Fruit fly (Drosophila melanogaster) whole organism, embryonic: ENCODE measurements around the gene CG17321.

ENCODE experiments used
- CG10979 ChIP-seq: fragments of 200-800 bp; sonication (Bioruptor generic); optimal IDR thresholded peaks from 2 replicates; lab custom pipeline; 2018; ENCODE audit warnings: missing biosample characterization, mild to moderate bottlenecking, missing genetic modification characterization, moderate library complexity
- CG11504 ChIP-seq: fragments of 200-800 bp; sonication (Bioruptor generic); optimal IDR thresholded peaks from 3 replicates; lab custom pipeline; 2019; ENCODE audit warnings: missing biosample characterization, mild to moderate bottlenecking, missing genetic modification characterization, moderate library complexity
- CG11723 ChIP-seq: fragments of 200-800 bp; sonication (Bioruptor generic); optimal IDR thresholded peaks from 2 replicates; lab custom pipeline; 2017; ENCODE audit warnings: missing biosample characterization, mild to moderate bottlenecking, missing genetic modification characterization
- CG14965 ChIP-seq: fragments of 200-800 bp; sonication (Bioruptor generic); optimal IDR thresholded peaks from 2 replicates; lab custom pipeline; 2016; ENCODE audit warnings: missing biosample characterization, missing genetic modification characterization, borderline replicate concordance
- CG1529 ChIP-seq: fragments of 200-800 bp; sonication (Bioruptor generic); optimal IDR thresholded peaks from 3 replicates; lab custom pipeline; 2018; ENCODE audit warnings: missing biosample characterization, missing genetic modification characterization
- CG16815 ChIP-seq: fragments of 200-800 bp; sonication (Bioruptor generic); optimal IDR thresholded peaks from 3 replicates; lab custom pipeline; 2017; ENCODE audit warnings: missing biosample characterization, mild to moderate bottlenecking, missing genetic modification characterization
- CG2678 ChIP-seq: fragments of 200-800 bp; sonication (Bioruptor generic); optimal IDR thresholded peaks from 3 replicates; lab custom pipeline; 2019; ENCODE audit warnings: missing biosample characterization, mild to moderate bottlenecking, missing genetic modification characterization, moderate library complexity
- CG31365 ChIP-seq: fragments of 200-800 bp; sonication (Bioruptor generic); optimal IDR thresholded peaks from 2 replicates; lab custom pipeline; 2018; ENCODE audit warnings: missing biosample characterization, mild to moderate bottlenecking, missing genetic modification characterization
- CG31388 ChIP-seq: fragments of 200-800 bp; sonication (Bioruptor generic); optimal IDR thresholded peaks from 2 replicates; lab custom pipeline; 2016; ENCODE audit warnings: missing biosample characterization, missing genetic modification characterization
- CG3163 ChIP-seq: fragments of 200-800 bp; sonication (Bioruptor generic); optimal IDR thresholded peaks from 3 replicates; lab custom pipeline; 2016; ENCODE audit warnings: missing biosample characterization, missing genetic modification characterization
- CG4328 ChIP-seq: fragments of 200-800 bp; sonication (Bioruptor generic); optimal IDR thresholded peaks from 3 replicates; lab custom pipeline; 2017; ENCODE audit warnings: missing biosample characterization, missing genetic modification reagents, missing genetic modification characterization
- CG43689 ChIP-seq: fragments of 200-800 bp; sonication (Bioruptor generic); IDR thresholded peaks from 2 replicates; pipeline ENCODE4 v1.3.6; 2022; ENCODE audit warnings: missing biosample characterization, missing genetic modification characterization
- CG4424 ChIP-seq: fragments of 200-800 bp; sonication (Bioruptor generic); optimal IDR thresholded peaks from 3 replicates; lab custom pipeline; 2016; ENCODE audit warnings: missing biosample characterization, missing genetic modification characterization
- CG5180 ChIP-seq: fragments of 200-800 bp; sonication (Bioruptor generic); optimal IDR thresholded peaks from 3 replicates; lab custom pipeline; 2017; ENCODE audit warnings: missing biosample characterization, missing genetic modification characterization, mild to moderate bottlenecking, moderate library complexity, missing genetic modification reagents
- CG7745 ChIP-seq: fragments of 200-800 bp; sonication (Bioruptor generic); optimal IDR thresholded peaks from 2 replicates; lab custom pipeline; 2018; ENCODE audit warnings: missing biosample characterization, mild to moderate bottlenecking, missing genetic modification characterization, moderate library complexity
- CG8089 ChIP-seq: fragments of 200-800 bp; sonication (Bioruptor generic); optimal IDR thresholded peaks from 3 replicates; lab custom pipeline; 2016; ENCODE audit warnings: missing biosample characterization, missing genetic modification characterization
- CG9215 ChIP-seq: fragments of 200-800 bp; sonication (Bioruptor generic); IDR thresholded peaks from 2 replicates; pipeline ENCODE4 v1.3.6; 2022; ENCODE audit warnings: missing biosample characterization, missing genetic modification characterization
- Doc3 ChIP-seq: fragments of 200-800 bp; sonication (Bioruptor generic); IDR thresholded peaks from 3 replicates; pipeline ENCODE4 v1.3.6; 2022; ENCODE audit warnings: missing biosample characterization, missing genetic modification characterization; ENCODE audit not compliant: partially characterized antibody
- Ets65A ChIP-seq: fragments of 200-800 bp; sonication (Bioruptor generic); peaks from one replicate; lab custom pipeline; 2016; ENCODE audit warnings: missing biosample characterization, missing genetic modification characterization
- HLH4C ChIP-seq: fragments of 200-800 bp; sonication (Bioruptor generic); IDR thresholded peaks from 3 replicates; pipeline ENCODE4 v1.3.6; 2022; ENCODE audit warnings: missing biosample characterization, missing genetic modification characterization; ENCODE audit not compliant: partially characterized antibody
- Lhr ChIP-seq: fragments of 200-800 bp; sonication (Bioruptor generic); optimal IDR thresholded peaks from 3 replicates; lab custom pipeline; 2017; ENCODE audit warnings: mild to moderate bottlenecking, missing biosample characterization, missing genetic modification reagents, missing genetic modification characterization
- Lpt ChIP-seq: fragments of >200 bp; optimal IDR thresholded peaks from 2 replicates; lab custom pipeline; 2018; ENCODE audit warnings: missing biosample characterization, missing genetic modification characterization
- Med ChIP-seq: fragments of 200-800 bp; sonication (Bioruptor generic); peaks from one replicate; lab custom pipeline; 2016; ENCODE audit warnings: missing biosample characterization, missing genetic modification characterization, mild to moderate bottlenecking, inconsistent platforms, moderate library complexity
- Mes4 ChIP-seq: fragments of 200-800 bp; sonication (Bioruptor generic); optimal IDR thresholded peaks from 2 replicates; lab custom pipeline; 2016; ENCODE audit warnings: missing biosample characterization, missing genetic modification characterization
- Oli ChIP-seq: fragments of 200-800 bp; sonication (Bioruptor generic); optimal IDR thresholded peaks from 2 replicates; lab custom pipeline; 2018; ENCODE audit warnings: missing biosample characterization, mild to moderate bottlenecking, missing genetic modification characterization, moderate library complexity
- Pdp1 ChIP-seq, 2 experiments: fragments of 200-800 bp; sonication (Bioruptor generic); optimal IDR thresholded peaks; 3 replicates each; lab custom pipeline; 2016; ENCODE audit warnings: missing biosample characterization in 2 of 2, missing genetic modification characterization in 2 of 2, mild to moderate bottlenecking in 1 of 2, moderate library complexity in 1 of 2
- Side ChIP-seq: fragments of 200-800 bp; sonication (Bioruptor generic); optimal IDR thresholded peaks from 2 replicates; lab custom pipeline; 2016; ENCODE audit warnings: missing biosample characterization, missing genetic modification characterization
- ac ChIP-seq: fragments of 200-800 bp; sonication (Bioruptor generic); optimal IDR thresholded peaks from 3 replicates; lab custom pipeline; 2017; ENCODE audit warnings: missing biosample characterization, mild to moderate bottlenecking, missing genetic modification characterization
- amos ChIP-seq: fragments of 200-800 bp; sonication (Bioruptor generic); IDR thresholded peaks from 2 replicates; pipeline ENCODE4 v1.3.6; 2022; ENCODE audit warnings: missing biosample characterization, missing genetic modification characterization; ENCODE audit not compliant: partially characterized antibody
- chm ChIP-seq: fragments of 200-800 bp; sonication (Bioruptor generic); IDR thresholded peaks from 2 replicates; pipeline ENCODE4 v1.3.6; 2022; ENCODE audit warnings: missing biosample characterization, missing genetic modification characterization
- dysf ChIP-seq: fragments of 200-800 bp; sonication (Bioruptor generic); IDR thresholded peaks from 3 replicates; pipeline ENCODE4 v1.3.6; 2022; ENCODE audit warnings: missing biosample characterization, missing genetic modification characterization
- en ChIP-seq: fragments of 200-800 bp; sonication (Bioruptor generic); optimal IDR thresholded peaks from 2 replicates; lab custom pipeline; 2016; ENCODE audit warnings: missing biosample characterization, missing genetic modification characterization
- org-1 ChIP-seq: fragments of 200-800 bp; sonication (Bioruptor generic); optimal IDR thresholded peaks from 2 replicates; lab custom pipeline; 2017; ENCODE audit warnings: missing biosample characterization, missing genetic modification characterization
- peb ChIP-seq: fragments of 200-800 bp; sonication (Bioruptor generic); IDR thresholded peaks from 2 replicates; pipeline ENCODE4 v1.3.6; 2022; ENCODE audit warnings: missing biosample characterization, missing genetic modification characterization
- pfk ChIP-seq: fragments of 200-800 bp; sonication (Bioruptor generic); optimal IDR thresholded peaks from 2 replicates; lab custom pipeline; 2018; ENCODE audit warnings: missing biosample characterization, mild to moderate bottlenecking, missing genetic modification characterization, moderate library complexity
- phol ChIP-seq: fragments of 200-800 bp; sonication (Bioruptor generic); optimal IDR thresholded peaks from 3 replicates; lab custom pipeline; 2018; ENCODE audit warnings: missing biosample characterization, mild to moderate bottlenecking, missing genetic modification characterization, moderate library complexity
- repo ChIP-seq: fragments of 200-800 bp; sonication (Bioruptor generic); optimal IDR thresholded peaks from 2 replicates; lab custom pipeline; 2016; ENCODE audit warnings: missing biosample characterization, missing genetic modification characterization
- scrt ChIP-seq: fragments of 200-800 bp; sonication (Bioruptor generic); optimal IDR thresholded peaks from 2 replicates; lab custom pipeline; 2018; ENCODE audit warnings: missing biosample characterization, mild to moderate bottlenecking, missing genetic modification characterization, moderate library complexity
- sens-2 ChIP-seq: fragments of 200-800 bp; sonication (Bioruptor generic); IDR thresholded peaks from 2 replicates; pipeline ENCODE4 v1.3.6; 2022; ENCODE audit warnings: missing biosample characterization, missing genetic modification characterization
- sisA ChIP-seq: fragments of 200-800 bp; sonication (Bioruptor generic); IDR thresholded peaks from 2 replicates; pipeline ENCODE4 v1.3.6; 2022; ENCODE audit warnings: missing biosample characterization, missing genetic modification characterization
- slbo ChIP-seq: fragments of 200-800 bp; sonication (Bioruptor generic); IDR thresholded peaks from 2 replicates; pipeline ENCODE4 v1.3.6; 2022; ENCODE audit warnings: missing biosample characterization, missing genetic modification characterization
- tx ChIP-seq: fragments of 200-800 bp; sonication (Bioruptor generic); optimal IDR thresholded peaks from 2 replicates; lab custom pipeline; 2016; ENCODE audit warnings: missing biosample characterization, missing genetic modification characterization

CG17321 gene

DNA sequence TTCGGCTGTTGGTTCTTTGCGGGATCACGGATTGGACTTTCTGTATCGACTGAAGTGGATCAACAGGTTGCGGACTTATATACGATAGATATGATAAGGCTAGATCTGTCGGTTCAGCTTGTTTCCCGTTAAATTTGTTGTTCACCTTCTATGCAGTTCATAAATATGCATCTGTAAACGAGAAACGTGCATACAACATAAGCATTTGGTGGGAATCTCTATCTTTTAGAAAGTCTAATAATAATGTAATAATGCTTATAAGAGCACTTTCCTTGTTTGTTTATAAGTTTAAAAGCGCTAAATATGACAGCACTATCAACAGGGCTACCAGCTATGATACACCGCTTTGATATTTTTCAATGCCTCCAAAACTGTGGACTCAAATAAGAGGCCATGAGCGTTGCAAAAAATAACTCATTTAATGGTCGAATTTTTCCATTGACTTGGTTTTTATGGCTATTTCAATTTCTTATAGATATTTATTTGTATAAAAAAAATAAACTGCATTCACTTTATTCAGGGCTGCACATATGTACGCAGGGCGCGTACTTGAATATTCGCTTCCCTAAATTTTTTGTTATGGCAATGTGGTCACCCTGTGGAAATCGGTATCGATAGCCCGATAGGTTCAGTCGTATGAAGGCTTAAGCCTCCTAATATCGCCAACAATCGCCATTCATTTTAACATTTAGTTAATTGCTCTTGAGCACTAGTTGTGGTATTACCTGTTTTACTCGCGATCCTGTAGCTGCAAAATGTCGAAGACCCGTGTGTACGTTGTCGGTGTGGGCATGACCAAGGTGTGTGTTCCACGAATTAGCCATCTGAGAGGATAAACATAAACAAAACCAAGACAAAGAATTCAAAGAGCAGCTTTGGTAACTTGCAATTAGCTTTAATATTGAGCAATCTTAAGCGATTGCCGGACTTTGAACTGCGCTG is 14.1 kb upstream of the CG17321 start, which contains the start of the genes CG17597 and ScpX (continued):
- peak; percentile 59 for TF ChIP-seq sisA (GFP tag; lab: Robert Waterston, UW)
- TF ChIP-seq org-1 (GFP tag; lab: Kevin White, UChicago): no peak
- peak; percentile 86 for TF ChIP-seq amos (GFP tag; lab: Robert Waterston, UW)

DNA sequence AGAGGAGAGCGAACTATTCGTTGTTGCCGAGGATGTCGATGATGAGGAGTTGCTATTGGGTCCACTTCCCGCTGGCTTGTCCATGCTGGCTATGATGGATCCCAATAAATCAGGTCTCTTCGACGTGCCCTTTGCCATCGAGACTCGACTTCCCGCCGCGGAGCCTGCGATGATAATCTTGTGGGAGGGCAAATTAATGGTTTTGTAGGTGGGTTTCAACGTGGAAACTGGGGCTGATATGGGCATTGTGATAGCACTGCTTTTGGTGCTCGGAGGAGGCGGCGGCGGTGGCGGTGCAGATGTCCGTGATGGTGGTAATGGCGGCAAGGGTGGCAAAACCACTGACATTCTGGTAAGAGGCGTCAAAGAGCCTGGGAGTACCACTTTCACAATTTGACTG is 10.5 kb upstream of the CG17321 start:
- TF ChIP-seq Ets65A (GFP tag; lab: Kevin White, UChicago) (peak; percentile 55), CG7745 (tag; lab: Kevin White, UChicago) (no peak)

DNA sequence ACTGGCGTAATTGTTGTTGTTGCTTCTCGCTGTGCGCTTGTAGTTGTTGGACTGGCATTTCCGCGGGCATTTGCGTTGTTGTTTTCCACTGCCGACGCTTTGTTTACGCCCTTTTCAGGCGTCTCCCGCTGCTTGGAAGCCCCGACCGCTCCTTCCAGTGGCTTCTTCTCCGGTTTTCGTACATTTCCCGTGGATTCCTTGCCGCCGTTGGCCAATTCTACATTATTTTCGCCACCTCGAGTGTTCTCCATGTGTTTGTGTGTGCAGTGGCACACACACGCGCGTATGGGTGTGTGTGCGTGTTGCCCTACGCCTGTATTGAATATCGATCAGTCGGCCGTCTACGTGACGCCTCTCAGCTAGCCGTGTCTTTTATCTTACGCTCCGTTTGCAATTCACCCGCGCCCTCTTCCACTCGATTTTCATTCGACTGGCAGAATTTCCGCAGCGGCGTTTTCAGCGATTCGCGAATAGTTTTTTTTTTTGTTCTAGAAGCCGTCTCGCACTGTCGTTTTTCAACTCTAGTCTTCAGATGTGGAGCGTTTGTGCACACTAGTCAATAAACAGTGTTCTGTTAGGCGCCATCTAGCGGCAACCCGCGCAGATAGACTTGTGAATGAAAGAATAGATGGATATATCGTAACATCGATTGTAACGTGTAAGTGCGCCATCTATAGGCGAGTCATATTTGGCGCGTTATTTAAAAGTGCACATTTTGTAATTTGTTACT is 5.7 kb upstream of the CG17321 start, which contains the start of gene CG10600:
TSS of gene CG10600 (minus strand) at position 537 of the 730 bp plus-strand sequence.
- peak; percentile 45; the same call in 1 of the 2 replicates for TF ChIP-seq chm
- TF ChIP-seq Lpt (GFP tag; lab: Kevin White, UChicago): no peak
- TF ChIP-seq dysf (GFP tag; lab: Robert Waterston, UW): peak; percentile 77
- peak; percentile 79 for TF ChIP-seq CG4424 (GFP tag; lab: Kevin White, UChicago)
- TF ChIP-seq CG11504 (tag; lab: Kevin White, UChicago): no peak
- TF ChIP-seq CG2678 (tag; lab: Kevin White, UChicago): no peak
- TF ChIP-seq CG10979 (tag; lab: Kevin White, UChicago): peak; percentile 50
- peak; percentile 90 for TF ChIP-seq slbo (GFP tag; lab: Robert Waterston, UW)
- TF ChIP-seq CG8089 (GFP tag; lab: Kevin White, UChicago): peak; percentile 71
- TF ChIP-seq scrt (GFP tag; lab: Kevin White, UChicago): peak; percentile 61
- peak; percentile 30 for TF ChIP-seq ac (GFP tag; lab: Kevin White, UChicago)
- TF ChIP-seq CG4328 (GFP tag; lab: Kevin White, UChicago): peak; percentile 65
- peak; percentile 55 for TF ChIP-seq CG16815 (GFP tag; lab: Kevin White, UChicago)
- peak; percentile 31 for TF ChIP-seq CG14965
- peak; percentile 9 for TF ChIP-seq CG5180 (GFP tag; lab: Kevin White, UChicago)
- TF ChIP-seq Side (GFP tag; lab: Kevin White, UChicago): peak; percentile 90
- peak; percentile 42 for TF ChIP-seq Oli (tag; lab: Kevin White, UChicago)
- TF ChIP-seq peb: no peak
- TF ChIP-seq CG11723: peak; percentile 73
- TF ChIP-seq CG7745 (tag; lab: Kevin White, UChicago): no peak
- peak; percentile 80 for TF ChIP-seq CG3163 (GFP tag; lab: Kevin White, UChicago)
- TF ChIP-seq en (GFP tag; lab: Kevin White, UChicago): peak; percentile 31
- TF ChIP-seq Mes4 (GFP tag; lab: Kevin White, UChicago): peak; percentile 72
- TF ChIP-seq Lhr (GFP tag; lab: Kevin White, UChicago): peak; percentile 98
- TF ChIP-seq CG31365: peak; percentile 67
- peak; percentile 36 for TF ChIP-seq CG31388
- TF ChIP-seq pfk (GFP tag; lab: Kevin White, UChicago): peak; percentile 4
- TF ChIP-seq tx (GFP tag; lab: Kevin White, UChicago): peak; percentile 84
- TF ChIP-seq CG43689: no peak
- peak; percentile 84 for TF ChIP-seq Pdp1 (GFP tag; optimal IDR thresholded peaks at IDR 0.05; lab: Kevin White, UChicago)
- TF ChIP-seq Doc3: peak; percentile 62
- TF ChIP-seq Med (GFP tag; lab: Kevin White, UChicago): peak; percentile 98
- TF ChIP-seq CG9215 (GFP tag; lab: Robert Waterston, UW): peak; percentile 49; the same call in 1 of the 2 replicates
- TF ChIP-seq CG1529: peak; percentile 39
- TF ChIP-seq sens-2 (GFP tag; lab: Robert Waterston, UW): no peak
- TF ChIP-seq phol (tag; lab: Kevin White, UChicago): peak; percentile 69
- TF ChIP-seq repo (GFP tag; lab: Kevin White, UChicago): peak; percentile 85
- TF ChIP-seq HLH4C (GFP tag; lab: Robert Waterston, UW): peak; percentile 79
